Worm (Caenorhabditis elegans) whole organism, late embryonic: ENCODE measurements around the gene F53F1.4.

ENCODE experiments used
- C08G9.2 ChIP-seq: sonication (generic microtip); optimal IDR thresholded peaks from 2 replicates; lab custom pipeline; 2016; ENCODE audit warnings: mild to moderate bottlenecking, missing genetic modification characterization, moderate library complexity, missing compliant biosample characterization
- C38D4.7 ChIP-seq: fragments of 200-800 bp; sonication (Bioruptor generic); optimal IDR thresholded peaks from 2 replicates; lab custom pipeline; 2018; ENCODE audit warnings: mild to moderate bottlenecking, missing genetic modification characterization, moderate library complexity, missing compliant biosample characterization
- ahr-1 ChIP-seq: sonication (generic microtip); optimal IDR thresholded peaks from 2 replicates; lab custom pipeline; 2016; ENCODE audit warnings: missing genetic modification characterization, missing compliant biosample characterization
- ceh-14 ChIP-seq: sonication (generic microtip); optimal IDR thresholded peaks from 2 replicates; lab custom pipeline; 2016; ENCODE audit warnings: missing genotype, missing genetic modification characterization, missing compliant biosample characterization
- ceh-18 ChIP-seq: sonication (generic microtip); optimal IDR thresholded peaks from 2 replicates; lab custom pipeline; 2016; ENCODE audit warnings: missing genetic modification characterization, missing compliant biosample characterization
- ceh-2 ChIP-seq: sonication (generic microtip); optimal IDR thresholded peaks from 2 replicates; lab custom pipeline; 2016; ENCODE audit warnings: missing genotype, missing genetic modification characterization, missing compliant biosample characterization
- ceh-30 ChIP-seq: fragments of 150-350 bp; optimal IDR thresholded peaks from 2 replicates; lab custom pipeline; 2014; ENCODE audit warnings: missing biosample characterization, missing genetic modification characterization
- ceh-31 ChIP-seq: sonication (generic microtip); optimal IDR thresholded peaks from 2 replicates; lab custom pipeline; 2016; ENCODE audit warnings: missing genetic modification characterization, missing compliant biosample characterization
- ceh-48 ChIP-seq: sonication (generic microtip); optimal IDR thresholded peaks from 2 replicates; lab custom pipeline; 2016; ENCODE audit warnings: missing genetic modification characterization, inconsistent platforms, missing compliant biosample characterization
- ceh-6 ChIP-seq: fragments of 200-800 bp; sonication (Bioruptor generic); optimal IDR thresholded peaks from 2 replicates; lab custom pipeline; 2018; ENCODE audit warnings: mild to moderate bottlenecking, missing genetic modification characterization, missing compliant biosample characterization
- che-1 ChIP-seq: sonication (generic microtip); optimal IDR thresholded peaks from 2 replicates; lab custom pipeline; 2016; ENCODE audit warnings: mild to moderate bottlenecking, missing genetic modification characterization, missing compliant biosample characterization
- dmd-4 ChIP-seq: sonication (generic microtip); optimal IDR thresholded peaks from 2 replicates; lab custom pipeline; 2016; ENCODE audit warnings: borderline replicate concordance, missing genetic modification characterization, missing compliant biosample characterization
- elt-4 ChIP-seq: sonication (generic microtip); optimal IDR thresholded peaks from 2 replicates; lab custom pipeline; 2016; ENCODE audit warnings: missing genetic modification characterization, missing compliant biosample characterization
- fax-1 ChIP-seq: sonication (generic microtip); optimal IDR thresholded peaks from 2 replicates; lab custom pipeline; 2016; ENCODE audit warnings: missing genotype, missing genetic modification characterization, missing compliant biosample characterization
- fkh-10 ChIP-seq: fragments of 150-350 bp; optimal IDR thresholded peaks from 2 replicates; lab custom pipeline; 2014; ENCODE audit warnings: missing biosample characterization, missing genetic modification reagents, missing genetic modification characterization
- fkh-6 ChIP-seq: sonication (generic microtip); optimal IDR thresholded peaks from 2 replicates; lab custom pipeline; 2016; ENCODE audit warnings: missing genetic modification characterization, missing compliant biosample characterization
- hlh-15 ChIP-seq: sonication (generic microtip); optimal IDR thresholded peaks from 2 replicates; lab custom pipeline; 2016; ENCODE audit warnings: missing genetic modification characterization, missing compliant biosample characterization
- hlh-30 ChIP-seq: sonication (generic microtip); optimal IDR thresholded peaks from 2 replicates; lab custom pipeline; 2017; ENCODE audit warnings: antibody characterized with exemption, missing genetic modification characterization, missing compliant biosample characterization; ENCODE audit not compliant: insufficient read depth
- hlh-6 ChIP-seq: sonication (generic microtip); optimal IDR thresholded peaks from 2 replicates; lab custom pipeline; 2016; ENCODE audit warnings: missing genotype, missing genetic modification characterization, missing compliant biosample characterization
- hlh-8 ChIP-seq: sonication (generic microtip); optimal IDR thresholded peaks from 2 replicates; lab custom pipeline; 2016; ENCODE audit warnings: missing genotype, missing genetic modification characterization, missing compliant biosample characterization
- lin-11 ChIP-seq: fragments of 200-800 bp; sonication (Bioruptor generic); optimal IDR thresholded peaks from 2 replicates; lab custom pipeline; 2018; ENCODE audit warnings: mild to moderate bottlenecking, missing genetic modification characterization, missing compliant biosample characterization
- mec-3 ChIP-seq: sonication (generic microtip); optimal IDR thresholded peaks from 2 replicates; lab custom pipeline; 2016; ENCODE audit warnings: borderline replicate concordance, missing genetic modification characterization, missing compliant biosample characterization
- nfya-1 ChIP-seq: sonication (generic microtip); optimal IDR thresholded peaks from 2 replicates; lab custom pipeline; 2017; ENCODE audit warnings: missing genetic modification characterization, mild to moderate bottlenecking, missing compliant biosample characterization, antibody characterized with exemption, moderate library complexity
- nhr-11 ChIP-seq: fragments of 150-350 bp; optimal IDR thresholded peaks from 2 replicates; lab custom pipeline; 2014; ENCODE audit warnings: missing biosample characterization, missing genetic modification characterization
- nhr-232 ChIP-seq: sonication (generic microtip); optimal IDR thresholded peaks from 2 replicates; lab custom pipeline; 2016; ENCODE audit warnings: missing genetic modification characterization, missing compliant biosample characterization
- odd-2 ChIP-seq: sonication (generic microtip); optimal IDR thresholded peaks from 2 replicates; lab custom pipeline; 2017; ENCODE audit warnings: antibody characterized with exemption, mild to moderate bottlenecking, missing genetic modification characterization, missing compliant biosample characterization
- pag-3 ChIP-seq: sonication (generic microtip); optimal IDR thresholded peaks from 2 replicates; lab custom pipeline; 2016; ENCODE audit warnings: missing compliant biosample characterization, missing genetic modification characterization, borderline replicate concordance
- pax-1 ChIP-seq: fragments of 150-350 bp; optimal IDR thresholded peaks from 2 replicates; lab custom pipeline; 2014; ENCODE audit warnings: missing biosample characterization, missing genetic modification characterization
- pha-4 ChIP-seq: fragments of 150-350 bp; optimal IDR thresholded peaks from 2 replicates; lab custom pipeline; 2018; ENCODE audit warnings: missing biosample characterization, missing genetic modification reagents, missing genetic modification characterization
- pqm-1 ChIP-seq: sonication (generic microtip); optimal IDR thresholded peaks from 2 replicates; lab custom pipeline; 2016; ENCODE audit warnings: missing genetic modification characterization, missing compliant biosample characterization
- pros-1 ChIP-seq: fragments of 150-350 bp; optimal IDR thresholded peaks from 2 replicates; lab custom pipeline; 2014; ENCODE audit warnings: missing biosample characterization, missing genetic modification reagents, missing genetic modification characterization
- rnt-1 ChIP-seq: sonication (generic microtip); optimal IDR thresholded peaks from 2 replicates; lab custom pipeline; 2016; ENCODE audit warnings: missing genetic modification characterization, missing compliant biosample characterization
- sox-2 ChIP-seq: fragments of 200-800 bp; sonication (Bioruptor generic); IDR thresholded peaks from 2 replicates; pipeline ENCODE4 v1.3.6; 2022; ENCODE audit warnings: missing genetic modification reagents, missing genetic modification characterization, missing compliant biosample characterization
- sox-4 ChIP-seq: sonication (generic microtip); optimal IDR thresholded peaks from 2 replicates; lab custom pipeline; 2017; ENCODE audit warnings: mild to moderate bottlenecking, missing genetic modification characterization, inconsistent platforms, missing compliant biosample characterization
- tbx-2 ChIP-seq: sonication (generic microtip); optimal IDR thresholded peaks from 2 replicates; lab custom pipeline; 2016; ENCODE audit warnings: missing genetic modification characterization, missing compliant biosample characterization
- unc-3 ChIP-seq, 2 experiments: fragments of 200-800 bp in 1 of 2; sonication (Bioruptor generic) in 1 of 2; sonication (generic microtip) in 1 of 2; conservative IDR thresholded peaks in 1 of 2; optimal IDR thresholded peaks in 1 of 2; 2 replicates each; pipeline versions ENCODE4 v1.3.6 to Lab custom; 2016 to 2022; ENCODE audit warnings: missing compliant biosample characterization in 2 of 2, missing genetic modification characterization in 2 of 2, missing genetic modification reagents in 1 of 2
- unc-42 ChIP-seq: sonication (generic microtip); optimal IDR thresholded peaks from 2 replicates; lab custom pipeline; 2016; ENCODE audit warnings: missing genotype, missing genetic modification characterization, missing compliant biosample characterization
- unc-55 ChIP-seq: sonication (generic microtip); optimal IDR thresholded peaks from 2 replicates; lab custom pipeline; 2017; ENCODE audit warnings: missing biosample characterization, missing genetic modification reagents, missing genetic modification characterization
- unc-86 ChIP-seq: sonication (generic microtip); optimal IDR thresholded peaks from 2 replicates; lab custom pipeline; 2016; ENCODE audit warnings: missing genetic modification characterization, missing compliant biosample characterization

The F53F1.4 gene

ce11 chrV:13401669-13402068, 9.2 kb upstream of the F53F1.4 start:
- TF ChIP-seq unc-55 (GFP tag; lab: Kevin White, UChicago) = no peak
- TF ChIP-seq ceh-31 (tag; lab: Kevin White, UChicago) = peak; percentile 12
- TF ChIP-seq elt-4 = no peak
- TF ChIP-seq ahr-1 (tag; lab: Kevin White, UChicago) = no peak
- TF ChIP-seq pha-4 (tag; lab: Kevin White, UChicago) = no peak
- peak; percentile 62 for TF ChIP-seq unc-42 (tag; lab: Kevin White, UChicago)
- TF ChIP-seq ceh-30 = no peak
- TF ChIP-seq nhr-11 = no peak
- TF ChIP-seq unc-3 (GFP tag; conservative IDR thresholded peaks at IDR 0.05; lab: Robert Waterston, UW) = no peak
- no peak for TF ChIP-seq unc-3 (tag; optimal IDR thresholded peaks at IDR 0.05; lab: Kevin White, UChicago)
- TF ChIP-seq che-1 (tag; lab: Kevin White, UChicago) = no peak
- TF ChIP-seq tbx-2 (tag; lab: Kevin White, UChicago) = no peak
- no peak for TF ChIP-seq ceh-48 (tag; lab: Kevin White, UChicago)
- TF ChIP-seq hlh-15 (tag; lab: Kevin White, UChicago) = no peak
- TF ChIP-seq odd-2 (tag; lab: Kevin White, UChicago) = no peak
- no peak for TF ChIP-seq ceh-6 (GFP tag; lab: Kevin White, UChicago)

- TF ChIP-seq ceh-18 (tag; lab: Kevin White, UChicago) (peak; percentile 34), pax-1 (no peak), unc-55 (GFP tag; lab: Kevin White, UChicago) (peak; percentile 83), hlh-30 (tag; lab: Kevin White, UChicago) (peak; percentile 40)
These were observed 8.4 kb upstream of the F53F1.4 start for ce11 chrV:13402524-13402923.

- TF ChIP-seq sox-2 = no peak
- TF ChIP-seq pqm-1 (tag; lab: Kevin White, UChicago) = no peak
- no peak for TF ChIP-seq rnt-1 (tag; lab: Kevin White, UChicago)
- no peak for TF ChIP-seq mec-3 (tag; lab: Kevin White, UChicago)
- TF ChIP-seq hlh-8 (tag; lab: Kevin White, UChicago) = no peak
- TF ChIP-seq nhr-232 (tag; lab: Kevin White, UChicago) = no peak
- TF ChIP-seq nfya-1 (tag; lab: Kevin White, UChicago) = no peak
- TF ChIP-seq ceh-31 (tag; lab: Kevin White, UChicago) = no peak
These were observed 4.8 kb upstream of the F53F1.4 start, which contains the start of gene cutl-1 for ce11 chrV:13406032-13406431. TSS of gene cutl-1 (minus strand) at chrV:13406114.

ce11 chrV:13406511-13406910, 4.4 kb upstream of the F53F1.4 start, which contains the start of gene F53F1.2:
TSS of gene F53F1.2 (plus strand) at chrV:13406816.
- no peak for TF ChIP-seq rnt-1 (tag; lab: Kevin White, UChicago)
- no peak for TF ChIP-seq unc-86 (tag; lab: Kevin White, UChicago)
- no peak for TF ChIP-seq fkh-6 (tag; lab: Kevin White, UChicago)
- no peak for TF ChIP-seq unc-55 (GFP tag; lab: Kevin White, UChicago)
- no peak for TF ChIP-seq sox-4
- no peak for TF ChIP-seq hlh-6
- TF ChIP-seq lin-11 (tag; lab: Kevin White, UChicago) = no peak
- TF ChIP-seq dmd-4 (tag; lab: Kevin White, UChicago) = no peak
- TF ChIP-seq unc-3 (GFP tag; conservative IDR thresholded peaks at IDR 0.05; lab: Robert Waterston, UW) = no peak
- no peak for TF ChIP-seq unc-3 (tag; optimal IDR thresholded peaks at IDR 0.05; lab: Kevin White, UChicago)
- no peak for TF ChIP-seq pros-1 (tag; lab: Kevin White, UChicago)
- no peak for TF ChIP-seq pag-3 (tag; lab: Kevin White, UChicago)
- no peak for TF ChIP-seq fax-1
- TF ChIP-seq ceh-2 (tag; lab: Kevin White, UChicago) = no peak
- no peak for TF ChIP-seq ceh-31 (tag; lab: Kevin White, UChicago)
- TF ChIP-seq ceh-14 (tag; lab: Kevin White, UChicago) = no peak
- TF ChIP-seq C38D4.7 (GFP tag; lab: Kevin White, UChicago) = no peak
- no peak for TF ChIP-seq fkh-10
- no peak for TF ChIP-seq C08G9.2 (tag; lab: Kevin White, UChicago)
